Fruit fly (Drosophila melanogaster): ENCODE measurements around the gene CG13471.

- no peak for TF ChIP-seq CG9948 (tag; optimal IDR thresholded peaks at IDR 0.05)
- no peak for TF ChIP-seq EcR (GFP tag; optimal IDR thresholded peaks at IDR 0.05)
- no peak for TF ChIP-seq CG8159 (tag; optimal IDR thresholded peaks at IDR 0.05)
- TF ChIP-seq CG14655 (GFP tag; optimal IDR thresholded peaks at IDR 0.05): no peak
- no peak for TF ChIP-seq CG15710 (tag; optimal IDR thresholded peaks at IDR 0.05)
- no peak for TF ChIP-seq CG4496 (GFP tag; IDR thresholded peaks at IDR 0.05)
- no peak for TF ChIP-seq D1 (tag; optimal IDR thresholded peaks at IDR 0.05)
- no peak for TF ChIP-seq CG8301 (tag; optimal IDR thresholded peaks at IDR 0.05)
- no peak for TF ChIP-seq CG17806 (tag; optimal IDR thresholded peaks at IDR 0.05)
- TF ChIP-seq Ets98B (GFP tag; IDR thresholded peaks at IDR 0.05): no peak
- TF ChIP-seq CG10348 (GFP tag; IDR thresholded peaks at IDR 0.05): no peak
These were observed 36.3 kb downstream of the CG13471 start, which contains the start of gene CG13474 for dm6 chr3L:14697005-14697404.

All from whole organism, pupa.